Fruit fly (Drosophila melanogaster) whole organism, embryonic: ENCODE data around the gene Hasp.

Experiments used
- B-H2 ChIP-seq: fragments of 200-800 bp; sonication (Bioruptor generic); optimal IDR thresholded peaks from 2 replicates; lab custom pipeline; 2018; ENCODE audit warnings: missing biosample characterization, mild to moderate bottlenecking, missing genetic modification characterization
- Bteb2 ChIP-seq: fragments of 200-800 bp; sonication (Bioruptor generic); optimal IDR thresholded peaks from 2 replicates; lab custom pipeline; 2016; ENCODE audit warnings: missing biosample characterization, missing genetic modification characterization
- CG10147 ChIP-seq: fragments of 200-800 bp; sonication (Bioruptor generic); optimal IDR thresholded peaks from 2 replicates; lab custom pipeline; 2019; ENCODE audit warnings: missing biosample characterization, mild to moderate bottlenecking, missing genetic modification characterization, moderate library complexity
- CG10267 ChIP-seq: fragments of 200-800 bp; sonication (Bioruptor generic); optimal IDR thresholded peaks from 2 replicates; lab custom pipeline; 2018; ENCODE audit warnings: missing biosample characterization, mild to moderate bottlenecking, missing genetic modification characterization, moderate library complexity
- CG11247 ChIP-seq: fragments of 200-800 bp; sonication (Bioruptor generic); IDR thresholded peaks from 2 replicates; pipeline ENCODE4 v1.3.6; 2022; ENCODE audit warnings: missing biosample characterization, missing genetic modification characterization
- CG11695 ChIP-seq: fragments of 200-800 bp; sonication (Bioruptor generic); IDR thresholded peaks from 3 replicates; pipeline ENCODE4 v1.3.6; 2022; ENCODE audit warnings: missing biosample characterization, missing genetic modification characterization
- CG12104 ChIP-seq: fragments of 200-800 bp; sonication (Bioruptor generic); optimal IDR thresholded peaks from 3 replicates; lab custom pipeline; 2016; ENCODE audit warnings: missing biosample characterization, missing genetic modification characterization
- CG1233 ChIP-seq: fragments of 200-800 bp; sonication (Bioruptor generic); optimal IDR thresholded peaks from 4 replicates; lab custom pipeline; 2018; ENCODE audit warnings: missing biosample characterization, mild to moderate bottlenecking, missing genetic modification characterization
- CG12659 ChIP-seq: fragments of 200-800 bp; sonication (Bioruptor generic); optimal IDR thresholded peaks from 3 replicates; lab custom pipeline; 2017; ENCODE audit warnings: mild to moderate bottlenecking, missing biosample characterization, missing genetic modification reagents, missing genetic modification characterization
- CG13123 ChIP-seq: fragments of 200-800 bp; sonication (Bioruptor generic); optimal IDR thresholded peaks from 2 replicates; lab custom pipeline; 2016; ENCODE audit warnings: missing biosample characterization, missing genetic modification characterization
- CG14050 ChIP-seq: fragments of 200-800 bp; sonication (Bioruptor generic); IDR thresholded peaks from 3 replicates; pipeline ENCODE4 v1.3.6; 2022; ENCODE audit warnings: missing biosample characterization, missing genetic modification characterization
- CG15514 ChIP-seq: fragments of 200-800 bp; sonication (Bioruptor generic); optimal IDR thresholded peaks from 3 replicates; lab custom pipeline; 2017; ENCODE audit warnings: missing biosample characterization, missing genetic modification characterization, mild to moderate bottlenecking, moderate library complexity, missing genetic modification reagents
- CG15696 ChIP-seq: fragments of 200-800 bp; sonication (Bioruptor generic); optimal IDR thresholded peaks from 2 replicates; lab custom pipeline; 2019; ENCODE audit warnings: missing biosample characterization, mild to moderate bottlenecking, missing genetic modification characterization, moderate library complexity
- CG17186 ChIP-seq: fragments of 200-800 bp; sonication (Bioruptor generic); optimal IDR thresholded peaks from 3 replicates; lab custom pipeline; 2017; ENCODE audit warnings: missing biosample characterization, missing genetic modification reagents, missing genetic modification characterization
- CG17568 ChIP-seq: fragments of 200-800 bp; sonication (Bioruptor generic); optimal IDR thresholded peaks from 2 replicates; lab custom pipeline; 2018; ENCODE audit warnings: missing biosample characterization, mild to moderate bottlenecking, missing genetic modification characterization, moderate library complexity
- CG3726 ChIP-seq: fragments of 200-800 bp; sonication (Bioruptor generic); IDR thresholded peaks from 3 replicates; pipeline ENCODE4, ENCODE4 v1.3.6; 2022; ENCODE audit warnings: missing biosample characterization, missing genetic modification characterization
- CG3838 ChIP-seq: fragments of 200-800 bp; sonication (Bioruptor generic); optimal IDR thresholded peaks from 3 replicates; lab custom pipeline; 2016; ENCODE audit warnings: missing biosample characterization, missing genetic modification characterization
- CG43689 ChIP-seq: fragments of 200-800 bp; sonication (Bioruptor generic); IDR thresholded peaks from 2 replicates; pipeline ENCODE4 v1.3.6; 2022; ENCODE audit warnings: missing biosample characterization, missing genetic modification characterization
- CG6175 ChIP-seq: fragments of 200-800 bp; sonication (Bioruptor generic); IDR thresholded peaks from 3 replicates; pipeline ENCODE4 v1.3.6; 2022; ENCODE audit warnings: missing biosample characterization, missing genetic modification characterization
- CG7987 ChIP-seq: fragments of 200-800 bp; sonication (Bioruptor generic); optimal IDR thresholded peaks from 2 replicates; lab custom pipeline; 2018; ENCODE audit warnings: missing biosample characterization, mild to moderate bottlenecking, missing genetic modification characterization, moderate library complexity
- CG8388 ChIP-seq: fragments of 200-800 bp; sonication (Bioruptor generic); optimal IDR thresholded peaks from 2 replicates; lab custom pipeline; 2019; ENCODE audit warnings: missing biosample characterization, mild to moderate bottlenecking, missing genetic modification characterization, moderate library complexity
- CG9797 ChIP-seq: fragments of 200-800 bp; sonication (Bioruptor generic); optimal IDR thresholded peaks from 3 replicates; lab custom pipeline; 2018; ENCODE audit warnings: missing biosample characterization, mild to moderate bottlenecking, missing genetic modification characterization
- CG9932 ChIP-seq: fragments of 200-800 bp; sonication (Bioruptor generic); IDR thresholded peaks from 2 replicates; pipeline ENCODE4 v1.3.6; 2022; ENCODE audit warnings: missing biosample characterization, missing genetic modification characterization
- Dref ChIP-seq: fragments of 200-800 bp; sonication (Bioruptor generic); IDR thresholded peaks from 2 replicates; pipeline ENCODE4 v1.3.6; 2022; ENCODE audit warnings: missing biosample characterization, missing genetic modification characterization
- Fer1 ChIP-seq: fragments of 200-800 bp; sonication (Bioruptor generic); optimal IDR thresholded peaks from 2 replicates; lab custom pipeline; 2017; ENCODE audit warnings: missing biosample characterization, mild to moderate bottlenecking, missing genetic modification characterization
- GATAe ChIP-seq: fragments of 200-800 bp; sonication (Bioruptor generic); conservative IDR thresholded peaks from 2 replicates; pipeline ENCODE4 v1.3.6; 2022; ENCODE audit warnings: missing biosample characterization, missing genetic modification characterization
- Hr51 ChIP-seq, 2 experiments: fragments of 200-800 bp; sonication (Bioruptor generic); optimal IDR thresholded peaks; 2 replicates in 1 of 2; 3 replicates in 1 of 2; lab custom pipeline; 2016 to 2018; ENCODE audit warnings: missing biosample characterization in 2 of 2, missing genetic modification characterization in 2 of 2, mild to moderate bottlenecking in 1 of 2, moderate library complexity in 1 of 2
- NFAT ChIP-seq: fragments of 200-800 bp; sonication (Bioruptor generic); IDR thresholded peaks from 2 replicates; pipeline ENCODE4 v1.3.6; 2022; ENCODE audit warnings: missing biosample characterization, missing genetic modification characterization
- Optix ChIP-seq: fragments of 200-800 bp; sonication (Bioruptor generic); IDR thresholded peaks from 3 replicates; pipeline ENCODE4 v1.3.6; 2022; ENCODE audit warnings: missing biosample characterization, missing genetic modification characterization
- Spps ChIP-seq: fragments of 200-800 bp; sonication (Bioruptor generic); optimal IDR thresholded peaks from 2 replicates; lab custom pipeline; 2018; ENCODE audit warnings: missing biosample characterization, mild to moderate bottlenecking, missing genetic modification characterization
- bigmax ChIP-seq: fragments of 200-800 bp; sonication (Bioruptor generic); optimal IDR thresholded peaks from 2 replicates; lab custom pipeline; 2018; ENCODE audit warnings: missing biosample characterization, mild to moderate bottlenecking, missing genetic modification characterization
- bowl ChIP-seq: fragments of 200-800 bp; sonication (Bioruptor generic); IDR thresholded peaks from 2 replicates; pipeline ENCODE4 v1.3.6; 2022; ENCODE audit warnings: missing biosample characterization, missing genetic modification characterization
- bsh ChIP-seq, 2 experiments: fragments of 200-800 bp; sonication (Bioruptor generic); optimal IDR thresholded peaks; 2 replicates each; lab custom pipeline; 2017 to 2018; ENCODE audit warnings: mild to moderate bottlenecking in 2 of 2, missing biosample characterization in 2 of 2, missing genetic modification characterization in 2 of 2, moderate library complexity in 1 of 2
- btn ChIP-seq: fragments of 200-800 bp; sonication (Bioruptor generic); optimal IDR thresholded peaks from 2 replicates; lab custom pipeline; 2016; ENCODE audit warnings: missing biosample characterization, missing genetic modification characterization
- eyg ChIP-seq: fragments of 200-800 bp; sonication (Bioruptor generic); optimal IDR thresholded peaks from 3 replicates; lab custom pipeline; 2016; ENCODE audit warnings: missing biosample characterization, missing genetic modification characterization
- ham ChIP-seq: fragments of 200-800 bp; sonication (Bioruptor generic); IDR thresholded peaks from 2 replicates; pipeline ENCODE4 v1.3.6; 2022; ENCODE audit warnings: missing biosample characterization, missing genetic modification characterization
- jumu ChIP-seq: fragments of 200-800 bp; sonication (Bioruptor generic); optimal IDR thresholded peaks from 3 replicates; lab custom pipeline; 2016; ENCODE audit warnings: missing biosample characterization, missing genetic modification characterization
- lola ChIP-seq, 3 experiments: fragments of >200 bp in 2 of 3; fragments of 200-800 bp in 1 of 3; sonication (Bioruptor generic) in 1 of 3; optimal IDR thresholded peaks; 2 replicates each; lab custom pipeline; 2017 to 2019; ENCODE audit warnings: missing biosample characterization in 3 of 3, missing genetic modification characterization in 3 of 3, mild to moderate bottlenecking in 1 of 3, moderate library complexity in 1 of 3
- oc ChIP-seq: fragments of 200-800 bp; sonication (Bioruptor generic); optimal IDR thresholded peaks from 2 replicates; lab custom pipeline; 2018; ENCODE audit warnings: missing biosample characterization, mild to moderate bottlenecking, missing genetic modification characterization, moderate library complexity
- pan ChIP-seq, 4 experiments: fragments of >200 bp in 3 of 4; fragments of 200-800 bp in 1 of 4; sonication (Bioruptor generic) in 1 of 4; optimal IDR thresholded peaks in 3 of 4; IDR thresholded peaks in 1 of 4; 2 replicates each; pipeline versions ENCODE4 v1.3.6 to Lab custom; 2017 to 2022; ENCODE audit warnings: missing biosample characterization in 2 of 4, missing genetic modification characterization in 2 of 4, mixed read lengths in 1 of 4
- pzg ChIP-seq: fragments of 200-800 bp; sonication (Bioruptor generic); optimal IDR thresholded peaks from 3 replicates; lab custom pipeline; 2018; ENCODE audit warnings: missing biosample characterization, mild to moderate bottlenecking, missing genetic modification characterization, moderate library complexity
- repo ChIP-seq: fragments of 200-800 bp; sonication (Bioruptor generic); optimal IDR thresholded peaks from 2 replicates; lab custom pipeline; 2016; ENCODE audit warnings: missing biosample characterization, missing genetic modification characterization
- shn ChIP-seq: fragments of 200-800 bp; sonication (Bioruptor generic); optimal IDR thresholded peaks from 3 replicates; lab custom pipeline; 2016; ENCODE audit warnings: missing biosample characterization, missing genetic modification characterization
- sqz ChIP-seq: fragments of 200-800 bp; sonication (Bioruptor generic); optimal IDR thresholded peaks from 3 replicates; lab custom pipeline; 2018; ENCODE audit warnings: missing biosample characterization, mild to moderate bottlenecking, missing genetic modification characterization
- tin ChIP-seq: fragments of 200-800 bp; sonication (Bioruptor generic); optimal IDR thresholded peaks from 3 replicates; lab custom pipeline; 2016; ENCODE audit warnings: missing biosample characterization, missing genetic modification characterization
- tx ChIP-seq: fragments of 200-800 bp; sonication (Bioruptor generic); optimal IDR thresholded peaks from 2 replicates; lab custom pipeline; 2016; ENCODE audit warnings: missing biosample characterization, missing genetic modification characterization
- vfl ChIP-seq: fragments of 200-800 bp; sonication (Bioruptor generic); optimal IDR thresholded peaks from 2 replicates; lab custom pipeline; 2016; ENCODE audit warnings: missing biosample characterization, missing genetic modification characterization
- z ChIP-seq: fragments of 200-800 bp; sonication (Bioruptor generic); IDR thresholded peaks from 3 replicates; pipeline ENCODE4 v1.3.6; 2022; ENCODE audit warnings: missing biosample characterization, missing genetic modification characterization
- zfh1 ChIP-seq: fragments of 200-800 bp; sonication (Bioruptor generic); IDR thresholded peaks from 3 replicates; pipeline ENCODE4 v1.3.6; 2022; ENCODE audit warnings: missing biosample characterization, missing genetic modification characterization

The Hasp gene

DNA sequence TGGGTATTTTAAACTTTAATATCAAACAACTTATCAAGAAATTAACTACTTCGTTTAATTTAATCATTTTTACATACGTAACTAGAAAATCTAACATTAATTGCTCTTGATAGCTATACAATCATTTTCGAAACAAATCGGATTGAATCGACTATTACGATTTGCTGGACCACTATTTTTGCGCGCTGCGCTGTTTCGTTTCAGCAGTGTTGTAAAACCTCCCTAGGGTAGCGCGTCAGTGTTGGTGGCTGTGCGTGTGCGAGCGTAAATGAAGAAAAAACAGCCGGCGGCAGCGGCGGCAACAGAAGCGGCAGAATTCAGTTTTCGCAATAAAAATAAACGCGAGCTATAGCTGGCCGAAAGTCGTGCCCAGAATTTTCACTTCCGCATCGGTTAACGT is 16.2 kb upstream of the Hasp start, which contains the start of gene CG33116 (continued):
- peak; percentile 50 for TF ChIP-seq oc (tag; lab: Kevin White, UChicago)
- TF ChIP-seq CG8388: peak; percentile 77
- peak; percentile 79 for TF ChIP-seq tx (GFP tag; lab: Kevin White, UChicago)
- TF ChIP-seq bsh (GFP tag; optimal IDR thresholded peaks at IDR 0.05; lab: Kevin White, UChicago): peak; percentile 66 to 80
- TF ChIP-seq Hr51 (GFP tag; optimal IDR thresholded peaks at IDR 0.05; lab: Kevin White, UChicago): peak; percentile 75 to 76
- TF ChIP-seq CG13123 (GFP tag; lab: Kevin White, UChicago): peak; percentile 76
- peak; percentile 89 for TF ChIP-seq shn
- TF ChIP-seq CG12104 (GFP tag; lab: Kevin White, UChicago): peak; percentile 39
- peak; percentile 73 for TF ChIP-seq CG7987 (GFP tag; lab: Kevin White, UChicago)
- TF ChIP-seq bigmax (GFP tag; lab: Kevin White, UChicago): peak; percentile 5
- TF ChIP-seq pan (optimal IDR thresholded peaks at IDR 0.05; lab: Kevin White, UChicago): no peak
- TF ChIP-seq pan (GFP tag; optimal IDR thresholded peaks at IDR 0.05 in 1 of 2, IDR thresholded peaks at IDR 0.05 in 1 of 2): peak in 1 of 2 experiments; percentile 80
- peak; percentile 78 for TF ChIP-seq B-H2
- 0 out of 3 replicates have a peak, but pooled peaks have one; percentile 52 for TF ChIP-seq CG3726
- TF ChIP-seq ham: no peak
- peak; percentile 83 for TF ChIP-seq Fer1 (GFP tag; lab: Kevin White, UChicago)
- TF ChIP-seq CG1233 (GFP tag; lab: Kevin White, UChicago): peak; percentile 80
- TF ChIP-seq eyg: peak; percentile 47
- TF ChIP-seq tin (GFP tag; lab: Kevin White, UChicago): peak; percentile 87
- TF ChIP-seq pzg (GFP tag; lab: Kevin White, UChicago): peak; percentile 63
- TF ChIP-seq Optix (GFP tag; lab: Robert Waterston, UW): peak; percentile 68
- peak; percentile 51 for TF ChIP-seq CG14050
- peak; percentile 76; the same call in 2 of the 3 replicates for TF ChIP-seq CG11695 (GFP tag; lab: Robert Waterston, UW)
- peak; percentile 82 for TF ChIP-seq repo (GFP tag; lab: Kevin White, UChicago)
- TF ChIP-seq zfh1: peak; percentile 85
- peak; percentile 83 for TF ChIP-seq jumu (GFP tag; lab: Kevin White, UChicago)
- no peak for TF ChIP-seq z (GFP tag; lab: Robert Waterston, UW)
- TF ChIP-seq sqz (GFP tag; lab: Kevin White, UChicago): peak; percentile 88
- peak; percentile 83 for TF ChIP-seq NFAT (GFP tag; lab: Robert Waterston, UW)
- TF ChIP-seq Dref (GFP tag; lab: Robert Waterston, UW): peak; percentile 35; the same call in 1 of the 2 replicates
- TF ChIP-seq CG6175 (GFP tag; lab: Robert Waterston, UW): peak; percentile 62; the same call in 1 of the 3 replicates
- peak; percentile 56 for TF ChIP-seq Spps (tag; lab: Kevin White, UChicago)
- peak; percentile 85 for TF ChIP-seq CG9932 (GFP tag; lab: Robert Waterston, UW)
- peak; percentile 59 for TF ChIP-seq btn
- peak; percentile 97 for TF ChIP-seq CG10267 (tag; lab: Kevin White, UChicago)
- peak; percentile 81 for TF ChIP-seq CG12659 (GFP tag; lab: Kevin White, UChicago)
- peak; percentile 72 for TF ChIP-seq CG17568 (GFP tag; lab: Kevin White, UChicago)
- TF ChIP-seq Bteb2 (GFP tag; lab: Kevin White, UChicago): peak; percentile 79
- 0 out of 2 replicates have a peak, but pooled peaks have one; percentile 52 for TF ChIP-seq bowl (GFP tag; lab: Robert Waterston, UW)
- peak; percentile 23 for TF ChIP-seq CG9797 (GFP tag; lab: Kevin White, UChicago)
- TF ChIP-seq CG43689 (GFP tag; lab: Robert Waterston, UW): peak; percentile 49
- peak; percentile 85 for TF ChIP-seq CG15696
- TF ChIP-seq CG11247: peak; percentile 71
- peak; percentile 78 for TF ChIP-seq CG15514 (GFP tag; lab: Kevin White, UChicago)
- TF ChIP-seq vfl: peak; percentile 87
- no peak for TF ChIP-seq GATAe (GFP tag; lab: Robert Waterston, UW)
- peak; percentile 45 for TF ChIP-seq CG10147 (GFP tag; lab: Kevin White, UChicago)
- peak in 1 of 3 experiments; percentile 85 for TF ChIP-seq lola (GFP tag; optimal IDR thresholded peaks at IDR 0.05; lab: Kevin White, UChicago)
- TF ChIP-seq CG3838 (GFP tag; lab: Kevin White, UChicago): peak; percentile 29
- TF ChIP-seq CG17186 (GFP tag; lab: Kevin White, UChicago): peak; percentile 70
